Worm (Caenorhabditis elegans) whole organism, late embryonic: Measurements from ENCODE around the gene henn-1.

Source experiments
- C08G9.2 ChIP-seq: sonication (generic microtip); optimal IDR thresholded peaks from 2 replicates; lab custom pipeline; 2016; ENCODE audit warnings: mild to moderate bottlenecking, missing genetic modification characterization, moderate library complexity, missing compliant biosample characterization
- C38D4.7 ChIP-seq: fragments of 200-800 bp; sonication (Bioruptor generic); optimal IDR thresholded peaks from 2 replicates; lab custom pipeline; 2018; ENCODE audit warnings: mild to moderate bottlenecking, missing genetic modification characterization, moderate library complexity, missing compliant biosample characterization
- F13H6.1 ChIP-seq: sonication (generic microtip); optimal IDR thresholded peaks from 2 replicates; lab custom pipeline; 2016; ENCODE audit warnings: missing genetic modification characterization, missing compliant biosample characterization
- T23F11.4 ChIP-seq: fragments of 200-800 bp; sonication (Bioruptor generic); optimal IDR thresholded peaks from 2 replicates; lab custom pipeline; 2018; ENCODE audit warnings: mild to moderate bottlenecking, missing genetic modification characterization, missing compliant biosample characterization
- ahr-1 ChIP-seq: sonication (generic microtip); optimal IDR thresholded peaks from 2 replicates; lab custom pipeline; 2016; ENCODE audit warnings: missing genetic modification characterization, missing compliant biosample characterization
- ceh-14 ChIP-seq: sonication (generic microtip); optimal IDR thresholded peaks from 2 replicates; lab custom pipeline; 2016; ENCODE audit warnings: missing genotype, missing genetic modification characterization, missing compliant biosample characterization
- ceh-18 ChIP-seq: sonication (generic microtip); optimal IDR thresholded peaks from 2 replicates; lab custom pipeline; 2016; ENCODE audit warnings: missing genetic modification characterization, missing compliant biosample characterization
- ceh-2 ChIP-seq: sonication (generic microtip); optimal IDR thresholded peaks from 2 replicates; lab custom pipeline; 2016; ENCODE audit warnings: missing genotype, missing genetic modification characterization, missing compliant biosample characterization
- ceh-22 ChIP-seq: sonication (generic microtip); optimal IDR thresholded peaks from 2 replicates; lab custom pipeline; 2017; ENCODE audit warnings: missing biosample characterization, missing genetic modification characterization
- ceh-24 ChIP-seq: sonication (generic microtip); optimal IDR thresholded peaks from 2 replicates; lab custom pipeline; 2016; ENCODE audit warnings: mild to moderate bottlenecking, missing genetic modification characterization, missing compliant biosample characterization
- ceh-31 ChIP-seq: sonication (generic microtip); optimal IDR thresholded peaks from 2 replicates; lab custom pipeline; 2016; ENCODE audit warnings: missing genetic modification characterization, missing compliant biosample characterization
- ceh-34 ChIP-seq: sonication (generic microtip); optimal IDR thresholded peaks from 2 replicates; lab custom pipeline; 2016; ENCODE audit warnings: mild to moderate bottlenecking, missing genetic modification characterization, missing compliant biosample characterization
- ceh-45 ChIP-seq: fragments of 200-800 bp; sonication (Bioruptor generic); IDR thresholded peaks from 2 replicates; pipeline ENCODE4 v1.3.6; 2022; ENCODE audit warnings: missing genetic modification reagents, missing genetic modification characterization, missing compliant biosample characterization
- ceh-48 ChIP-seq: sonication (generic microtip); optimal IDR thresholded peaks from 2 replicates; lab custom pipeline; 2016; ENCODE audit warnings: missing genetic modification characterization, inconsistent platforms, missing compliant biosample characterization
- ceh-6 ChIP-seq: fragments of 200-800 bp; sonication (Bioruptor generic); optimal IDR thresholded peaks from 2 replicates; lab custom pipeline; 2018; ENCODE audit warnings: mild to moderate bottlenecking, missing genetic modification characterization, missing compliant biosample characterization
- ceh-9 ChIP-seq: sonication (generic microtip); optimal IDR thresholded peaks from 2 replicates; lab custom pipeline; 2016; ENCODE audit warnings: mild to moderate bottlenecking, missing genetic modification characterization, inconsistent platforms, missing compliant biosample characterization
- elt-2 ChIP-seq: sonication (generic microtip); optimal IDR thresholded peaks from 2 replicates; lab custom pipeline; 2016; ENCODE audit warnings: missing genetic modification reagents, missing genetic modification characterization, missing compliant biosample characterization
- ets-4 ChIP-seq: sonication (generic microtip); optimal IDR thresholded peaks from 2 replicates; lab custom pipeline; 2016; ENCODE audit warnings: missing genetic modification characterization, missing compliant biosample characterization
- eyg-1 ChIP-seq: sonication (generic microtip); optimal IDR thresholded peaks from 2 replicates; lab custom pipeline; 2016; ENCODE audit warnings: missing genotype, missing genetic modification characterization, missing compliant biosample characterization
- fax-1 ChIP-seq: sonication (generic microtip); optimal IDR thresholded peaks from 2 replicates; lab custom pipeline; 2016; ENCODE audit warnings: missing genotype, missing genetic modification characterization, missing compliant biosample characterization
- fkh-10 ChIP-seq: fragments of 150-350 bp; optimal IDR thresholded peaks from 2 replicates; lab custom pipeline; 2014; ENCODE audit warnings: missing biosample characterization, missing genetic modification reagents, missing genetic modification characterization
- fkh-6 ChIP-seq: sonication (generic microtip); optimal IDR thresholded peaks from 2 replicates; lab custom pipeline; 2016; ENCODE audit warnings: missing genetic modification characterization, missing compliant biosample characterization
- hlh-8 ChIP-seq: sonication (generic microtip); optimal IDR thresholded peaks from 2 replicates; lab custom pipeline; 2016; ENCODE audit warnings: missing genotype, missing genetic modification characterization, missing compliant biosample characterization
- lim-6 ChIP-seq: sonication (generic microtip); optimal IDR thresholded peaks from 2 replicates; lab custom pipeline; 2016; ENCODE audit warnings: missing genetic modification characterization, missing compliant biosample characterization
- lin-11 ChIP-seq: fragments of 200-800 bp; sonication (Bioruptor generic); optimal IDR thresholded peaks from 2 replicates; lab custom pipeline; 2018; ENCODE audit warnings: mild to moderate bottlenecking, missing genetic modification characterization, missing compliant biosample characterization
- madf-2 ChIP-seq: sonication (generic microtip); optimal IDR thresholded peaks from 2 replicates; lab custom pipeline; 2017; ENCODE audit warnings: missing genetic modification characterization, missing compliant biosample characterization
- nfya-1 ChIP-seq: sonication (generic microtip); optimal IDR thresholded peaks from 2 replicates; lab custom pipeline; 2017; ENCODE audit warnings: missing genetic modification characterization, mild to moderate bottlenecking, missing compliant biosample characterization, antibody characterized with exemption, moderate library complexity
- nhr-232 ChIP-seq: sonication (generic microtip); optimal IDR thresholded peaks from 2 replicates; lab custom pipeline; 2016; ENCODE audit warnings: missing genetic modification characterization, missing compliant biosample characterization
- pat-9 ChIP-seq: fragments of 200-800 bp; sonication (Bioruptor generic); optimal IDR thresholded peaks from 2 replicates; lab custom pipeline; 2018; ENCODE audit warnings: mild to moderate bottlenecking, missing genetic modification characterization, moderate library complexity, missing compliant biosample characterization
- pha-2 ChIP-seq: sonication (generic microtip); optimal IDR thresholded peaks from 2 replicates; lab custom pipeline; 2017; ENCODE audit warnings: mild to moderate bottlenecking, missing genetic modification characterization, missing compliant biosample characterization
- pha-4 ChIP-seq: fragments of 150-350 bp; optimal IDR thresholded peaks from 2 replicates; lab custom pipeline; 2018; ENCODE audit warnings: missing biosample characterization, missing genetic modification reagents, missing genetic modification characterization
- pqm-1 ChIP-seq: sonication (generic microtip); optimal IDR thresholded peaks from 2 replicates; lab custom pipeline; 2016; ENCODE audit warnings: missing genetic modification characterization, missing compliant biosample characterization
- pros-1 ChIP-seq: fragments of 150-350 bp; optimal IDR thresholded peaks from 2 replicates; lab custom pipeline; 2014; ENCODE audit warnings: missing biosample characterization, missing genetic modification reagents, missing genetic modification characterization
- ref-2 ChIP-seq: sonication (generic microtip); optimal IDR thresholded peaks from 2 replicates; lab custom pipeline; 2016; ENCODE audit warnings: missing genetic modification characterization, missing compliant biosample characterization
- rnt-1 ChIP-seq: sonication (generic microtip); optimal IDR thresholded peaks from 2 replicates; lab custom pipeline; 2016; ENCODE audit warnings: missing genetic modification characterization, missing compliant biosample characterization
- sdc-2 ChIP-seq: sonication (generic microtip); optimal IDR thresholded peaks from 2 replicates; lab custom pipeline; 2016; ENCODE audit warnings: missing genotype, missing genetic modification characterization, missing compliant biosample characterization
- sox-4 ChIP-seq: sonication (generic microtip); optimal IDR thresholded peaks from 2 replicates; lab custom pipeline; 2017; ENCODE audit warnings: mild to moderate bottlenecking, missing genetic modification characterization, inconsistent platforms, missing compliant biosample characterization
- syd-9 ChIP-seq: sonication (generic microtip); optimal IDR thresholded peaks from 2 replicates; lab custom pipeline; 2016; ENCODE audit warnings: mild to moderate bottlenecking, missing genetic modification characterization, moderate library complexity, missing compliant biosample characterization
- tbx-2 ChIP-seq: sonication (generic microtip); optimal IDR thresholded peaks from 2 replicates; lab custom pipeline; 2016; ENCODE audit warnings: missing genetic modification characterization, missing compliant biosample characterization
- tbx-7 ChIP-seq: sonication (generic microtip); optimal IDR thresholded peaks from 2 replicates; lab custom pipeline; 2016; ENCODE audit warnings: missing genotype, missing genetic modification characterization, missing compliant biosample characterization
- unc-3 ChIP-seq, 2 experiments: fragments of 200-800 bp in 1 of 2; sonication (Bioruptor generic) in 1 of 2; sonication (generic microtip) in 1 of 2; conservative IDR thresholded peaks in 1 of 2; optimal IDR thresholded peaks in 1 of 2; 2 replicates each; pipeline versions ENCODE4 v1.3.6 to Lab custom; 2016 to 2022; ENCODE audit warnings: missing compliant biosample characterization in 2 of 2, missing genetic modification characterization in 2 of 2, missing genetic modification reagents in 1 of 2
- unc-55 ChIP-seq: sonication (generic microtip); optimal IDR thresholded peaks from 2 replicates; lab custom pipeline; 2017; ENCODE audit warnings: missing biosample characterization, missing genetic modification reagents, missing genetic modification characterization
- unc-86 ChIP-seq: sonication (generic microtip); optimal IDR thresholded peaks from 2 replicates; lab custom pipeline; 2016; ENCODE audit warnings: missing genetic modification characterization, missing compliant biosample characterization
- zip-5 ChIP-seq: sonication (generic microtip); optimal IDR thresholded peaks from 2 replicates; lab custom pipeline; 2016; ENCODE audit warnings: missing genetic modification characterization, missing compliant biosample characterization

The henn-1 gene

DNA sequence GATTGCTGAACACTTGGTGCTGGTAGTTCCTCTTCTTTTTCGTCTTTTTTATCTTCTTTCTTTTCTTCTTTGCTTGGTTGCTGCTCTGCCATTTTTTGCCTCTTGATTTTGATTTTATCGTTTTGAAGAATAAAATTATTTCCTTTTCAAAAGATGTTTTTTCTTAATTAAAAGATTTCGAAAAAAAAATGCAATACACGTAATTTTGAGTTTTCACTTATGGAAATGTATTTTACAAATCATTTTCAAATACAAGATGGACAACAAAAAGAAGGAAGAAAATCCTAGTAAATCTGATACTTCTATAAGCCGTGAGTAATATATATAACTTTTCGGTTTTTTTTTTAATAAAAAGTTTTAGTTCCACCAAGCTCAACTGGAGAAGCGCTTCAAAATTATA, 16.9 kb downstream of the henn-1 start, which contains the start of the genes C02F5.10 and C02F5.2 (continued):
- TF ChIP-seq unc-3 (GFP tag; conservative IDR thresholded peaks at IDR 0.05; lab: Robert Waterston, UW), result no peak
- no peak for TF ChIP-seq unc-3 (tag; optimal IDR thresholded peaks at IDR 0.05; lab: Kevin White, UChicago)

DNA sequence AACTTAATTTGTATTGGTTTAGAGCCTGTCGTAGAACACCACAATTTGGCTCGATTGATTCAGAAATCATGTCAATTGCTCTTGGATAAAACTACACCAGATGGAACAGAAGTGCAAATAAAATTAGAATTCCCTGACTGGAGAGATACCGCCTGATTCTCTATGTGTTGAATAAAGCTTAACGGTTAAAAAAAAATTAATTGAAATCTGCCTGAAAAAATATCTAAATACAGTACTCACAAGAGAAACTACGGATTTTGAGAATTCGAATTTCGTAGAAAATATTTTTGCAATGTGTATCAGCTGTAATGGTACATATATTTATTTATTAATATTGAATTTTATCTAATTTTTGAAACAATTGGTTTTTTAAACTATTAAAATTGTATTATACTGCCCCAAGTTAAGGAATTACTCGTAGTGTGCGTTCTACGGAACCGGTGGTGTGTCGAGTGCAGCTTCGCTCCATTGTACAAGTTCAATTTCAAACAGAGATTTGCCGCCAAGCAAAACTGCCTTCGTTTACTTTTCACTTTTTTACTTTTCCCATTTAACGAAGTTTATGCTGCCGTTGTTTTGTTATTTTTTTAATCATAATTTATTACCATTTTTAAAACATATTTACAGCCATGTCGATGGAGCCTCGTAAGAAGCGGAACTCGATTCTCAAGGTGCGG, 17.7 kb downstream of the henn-1 start, which contains the start of gene knl-1:
TSS of gene knl-1 (plus strand) at position 626 of the 677 bp plus-strand sequence.
- TF ChIP-seq ceh-9 (tag; lab: Kevin White, UChicago) (no peak), ceh-24 (tag; lab: Kevin White, UChicago) (no peak), fax-1 (tag; lab: Kevin White, UChicago) (peak; percentile 69), fkh-6 (tag; lab: Kevin White, UChicago) (no peak), pha-2 (tag; lab: Kevin White, UChicago) (peak; percentile 40), sox-4 (tag; lab: Kevin White, UChicago) (no peak), ets-4 (tag; lab: Kevin White, UChicago) (peak; percentile 65), elt-2 (tag; lab: Kevin White, UChicago) (peak; percentile 79), lin-11 (no peak), nfya-1 (tag; lab: Kevin White, UChicago) (peak; percentile 33), unc-86 (peak; percentile 25), unc-3 (GFP tag; conservative IDR thresholded peaks at IDR 0.05; lab: Robert Waterston, UW) (no peak), unc-3 (tag; optimal IDR thresholded peaks at IDR 0.05; lab: Kevin White, UChicago) (peak; percentile 21), T23F11.4 (GFP tag; lab: Kevin White, UChicago) (no peak), zip-5 (tag; lab: Kevin White, UChicago) (peak; percentile 87), pqm-1 (tag; lab: Kevin White, UChicago) (no peak), unc-55 (GFP tag; lab: Kevin White, UChicago) (no peak), F13H6.1 (tag; lab: Kevin White, UChicago) (peak; percentile 2), tbx-2 (tag; lab: Kevin White, UChicago) (peak; percentile 82), C38D4.7 (GFP tag; lab: Kevin White, UChicago) (peak; percentile 7), ceh-31 (tag; lab: Kevin White, UChicago) (peak; percentile 89), ceh-2 (tag; lab: Kevin White, UChicago) (peak; percentile 68), syd-9 (tag; lab: Kevin White, UChicago) (no peak), C08G9.2 (peak; percentile 68), fkh-10 (no peak), ref-2 (tag; lab: Kevin White, UChicago) (no peak), ceh-14 (tag; lab: Kevin White, UChicago) (peak; percentile 69), hlh-8 (tag; lab: Kevin White, UChicago) (peak; percentile 65), rnt-1 (tag; lab: Kevin White, UChicago) (peak; percentile 10), eyg-1 (tag; lab: Kevin White, UChicago) (no peak), madf-2 (tag; lab: Kevin White, UChicago) (peak; percentile 20), ceh-45 (GFP tag; lab: Robert Waterston, UW) (no peak), ceh-22 (tag; lab: Kevin White, UChicago) (no peak), ceh-6 (no peak), nhr-232 (tag; lab: Kevin White, UChicago) (no peak), sdc-2 (tag; lab: Kevin White, UChicago) (no peak), pha-4 (tag; lab: Kevin White, UChicago) (no peak), pat-9 (tag; lab: Kevin White, UChicago) (no peak), ahr-1 (tag; lab: Kevin White, UChicago) (peak; percentile 50), ceh-48 (no peak), pros-1 (tag; lab: Kevin White, UChicago) (no peak), tbx-7 (tag; lab: Kevin White, UChicago) (peak; percentile 25), ceh-18 (tag; lab: Kevin White, UChicago) (no peak), ceh-34 (tag; lab: Kevin White, UChicago) (peak; percentile 38), lim-6 (tag; lab: Kevin White, UChicago) (peak; percentile 1)
